Worm (Caenorhabditis elegans) whole organism, L4 larva: ENCODE measurements around the gene Y39G8B.5.
"Not testable (repeated sequence)": the region's sequence is repeated elsewhere in the genome, so short reads cannot be mapped to it uniquely, and the experiment has no call there.

Source experiments
- ZK546.5 ChIP-seq, 2 experiments: sonication (generic microtip); optimal IDR thresholded peaks; 2 replicates each; lab custom pipeline; 2017; ENCODE audit warnings: missing biosample characterization in 2 of 2, missing genetic modification characterization in 2 of 2
- aha-1 ChIP-seq: fragments of 150-350 bp; peaks from one replicate; lab custom pipeline; 2014; ENCODE audit warnings: missing biosample characterization, missing genetic modification characterization
- aly-2 ChIP-seq: sonication (generic microtip); optimal IDR thresholded peaks from 2 replicates; lab custom pipeline; 2018; ENCODE audit warnings: missing biosample characterization, missing genetic modification characterization
- lsy-2 ChIP-seq, 2 experiments: fragments of 150-350 bp in 1 of 2; sonication (generic microtip) in 1 of 2; optimal IDR thresholded peaks; 2 replicates each; lab custom pipeline; 2014 to 2017; ENCODE audit warnings: missing biosample characterization in 2 of 2, missing genetic modification characterization in 2 of 2
- mes-2 ChIP-seq: sonication (generic microtip); optimal IDR thresholded peaks from 2 replicates; lab custom pipeline; 2016; ENCODE audit warnings: missing genotype, mild to moderate bottlenecking, missing genetic modification characterization, missing compliant biosample characterization; ENCODE audit not compliant: poor library complexity, severe bottlenecking
- nhr-237 ChIP-seq: sonication (generic microtip); optimal IDR thresholded peaks from 2 replicates; lab custom pipeline; 2017; ENCODE audit warnings: missing biosample characterization, missing genetic modification characterization
- nhr-77 ChIP-seq: fragments of 150-350 bp; optimal IDR thresholded peaks from 2 replicates; lab custom pipeline; 2014; ENCODE audit warnings: missing biosample characterization, missing genetic modification characterization
- spr-1 ChIP-seq: sonication (generic microtip); optimal IDR thresholded peaks from 2 replicates; lab custom pipeline; 2016; ENCODE audit warnings: mild to moderate bottlenecking, missing genetic modification characterization, missing compliant biosample characterization
- unc-39 ChIP-seq: sonication (generic microtip); optimal IDR thresholded peaks from 2 replicates; lab custom pipeline; 2017; ENCODE audit warnings: missing biosample characterization, missing genetic modification characterization
- zfp-2 ChIP-seq: sonication (generic microtip); optimal IDR thresholded peaks from 2 replicates; lab custom pipeline; 2016; ENCODE audit warnings: mild to moderate bottlenecking, missing genetic modification characterization, missing compliant biosample characterization
- ztf-11 ChIP-seq: fragments of 150-350 bp; optimal IDR thresholded peaks from 2 replicates; lab custom pipeline; 2014; ENCODE audit warnings: missing biosample characterization, missing genetic modification characterization

DNA sequence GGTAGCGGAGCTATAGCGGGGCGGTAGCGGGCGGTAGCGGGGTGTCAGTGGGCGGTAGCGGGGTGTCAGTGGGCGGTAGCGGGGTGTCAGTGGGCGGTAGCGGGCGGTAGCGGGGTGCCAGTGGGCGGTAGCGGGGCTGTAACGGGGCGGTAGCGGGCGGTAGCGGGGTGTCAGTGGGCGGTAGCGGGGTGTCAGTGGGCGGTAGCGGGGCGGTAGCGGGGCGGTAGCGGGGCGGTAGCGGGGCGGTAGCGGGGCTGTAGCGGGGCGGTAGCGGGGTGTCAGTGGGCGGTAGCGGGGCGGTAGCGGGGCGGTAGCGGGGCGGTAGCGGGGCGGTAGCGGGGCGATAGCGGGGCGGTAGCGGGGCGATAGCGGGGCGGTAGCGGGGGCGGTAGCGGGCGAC, 28.0 kb upstream of the Y39G8B.5 start:
- not testable (repeated sequence) for TF ChIP-seq nhr-77; unc-39 (tag; lab: Kevin White, UChicago); ZK546.5 (tag; optimal IDR thresholded peaks at IDR 0.05; lab: Kevin White, UChicago); aly-2 (tag; lab: Kevin White, UChicago); mes-2; nhr-237; aha-1 (tag; lab: Kevin White, UChicago); ztf-11 (tag; lab: Kevin White, UChicago); lsy-2 (tag; optimal IDR thresholded peaks at IDR 0.05; lab: Kevin White, UChicago); spr-1 (tag; lab: Kevin White, UChicago); zfp-2 (tag; lab: Kevin White, UChicago)
